Fruit fly (Drosophila melanogaster) whole organism, larva: ENCODE data around the gene Cyp310a1.

Experiments
- noc ChIP-seq: fragments of 200-800 bp; sonication (Bioruptor generic); optimal IDR thresholded peaks from 3 replicates; lab custom pipeline; 2019; ENCODE audit warnings: missing biosample characterization, mild to moderate bottlenecking, missing genetic modification characterization, moderate library complexity

Cyp310a1 gene

DNA sequence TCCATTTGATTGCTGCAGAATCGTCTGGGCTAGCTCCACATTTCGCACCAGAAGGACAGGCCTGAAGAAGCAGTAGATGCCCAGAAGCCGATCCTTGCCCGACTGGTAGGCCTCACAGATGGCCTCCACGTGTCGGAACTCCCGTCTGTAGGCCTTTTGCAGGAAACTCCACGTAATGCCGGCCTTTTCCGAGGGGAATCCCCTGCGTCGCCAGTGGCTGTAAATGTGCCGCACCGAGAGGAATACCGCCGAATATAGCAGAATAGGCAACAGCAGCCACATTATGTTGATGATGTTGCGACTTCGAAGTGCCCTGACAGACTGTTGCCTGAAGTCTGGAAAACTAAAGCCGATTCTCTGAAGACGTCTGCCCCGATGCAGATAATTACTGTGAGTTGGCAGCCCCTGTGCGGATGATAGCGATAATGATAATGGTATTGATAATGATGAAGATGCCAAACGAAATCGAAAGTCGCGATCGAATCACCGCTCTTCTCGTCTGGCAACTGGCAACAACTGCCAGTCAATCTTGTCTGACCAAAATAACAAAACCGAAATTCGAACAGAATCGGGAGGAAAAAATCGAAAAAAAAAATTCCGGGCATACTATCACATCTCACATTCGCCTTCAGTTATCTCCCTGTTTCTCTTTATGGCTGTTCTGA lies at the start of gene Cyp310a1:
Gene Cyp310a1, minus strand, starts transcription at position 348 of the 665 bp plus-strand sequence.
- no peak for TF ChIP-seq noc (tag; lab: Kevin White, UChicago)

- no peak for TF ChIP-seq noc (tag; lab: Kevin White, UChicago)
Observed at dm6 chr2L:18698559-18699130, 45.8 kb upstream of the Cyp310a1 start, which contains the start of gene CG10341. CG10341 (plus strand) TSS chr2L:18698714.

DNA sequence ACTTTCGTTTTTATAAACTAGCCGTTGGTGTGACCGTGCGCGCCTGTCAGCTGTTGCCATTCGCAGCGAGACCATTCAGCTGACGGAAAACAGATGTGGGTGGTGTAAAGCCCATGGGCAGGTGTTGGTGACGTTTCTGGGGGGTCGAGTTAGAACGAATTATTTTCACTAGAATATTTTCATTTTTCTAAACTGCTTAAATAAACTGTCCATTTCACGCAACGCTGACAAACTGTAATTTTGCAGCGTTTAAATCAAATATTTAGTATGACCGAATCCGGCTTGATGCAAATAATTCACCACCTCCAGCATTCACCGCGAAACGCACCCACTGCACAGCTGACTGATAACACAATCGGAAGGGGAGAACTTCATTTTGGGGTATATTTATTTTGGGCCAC lies 42.6 kb upstream of the Cyp310a1 start, which contains the start of the genes CG10383 and CG10338:
Gene CG10383, minus strand, starts transcription at position 199 of the 401 bp plus-strand sequence.
Gene CG10338, plus strand, starts transcription at position 261 of the 401 bp plus-strand sequence.
- peak; percentile 87 for TF ChIP-seq noc (tag; lab: Kevin White, UChicago)

dm6 chr2L:18694724-18695105 lies 41.9 kb upstream of the Cyp310a1 start:
- no peak for TF ChIP-seq noc (tag; lab: Kevin White, UChicago)

DNA sequence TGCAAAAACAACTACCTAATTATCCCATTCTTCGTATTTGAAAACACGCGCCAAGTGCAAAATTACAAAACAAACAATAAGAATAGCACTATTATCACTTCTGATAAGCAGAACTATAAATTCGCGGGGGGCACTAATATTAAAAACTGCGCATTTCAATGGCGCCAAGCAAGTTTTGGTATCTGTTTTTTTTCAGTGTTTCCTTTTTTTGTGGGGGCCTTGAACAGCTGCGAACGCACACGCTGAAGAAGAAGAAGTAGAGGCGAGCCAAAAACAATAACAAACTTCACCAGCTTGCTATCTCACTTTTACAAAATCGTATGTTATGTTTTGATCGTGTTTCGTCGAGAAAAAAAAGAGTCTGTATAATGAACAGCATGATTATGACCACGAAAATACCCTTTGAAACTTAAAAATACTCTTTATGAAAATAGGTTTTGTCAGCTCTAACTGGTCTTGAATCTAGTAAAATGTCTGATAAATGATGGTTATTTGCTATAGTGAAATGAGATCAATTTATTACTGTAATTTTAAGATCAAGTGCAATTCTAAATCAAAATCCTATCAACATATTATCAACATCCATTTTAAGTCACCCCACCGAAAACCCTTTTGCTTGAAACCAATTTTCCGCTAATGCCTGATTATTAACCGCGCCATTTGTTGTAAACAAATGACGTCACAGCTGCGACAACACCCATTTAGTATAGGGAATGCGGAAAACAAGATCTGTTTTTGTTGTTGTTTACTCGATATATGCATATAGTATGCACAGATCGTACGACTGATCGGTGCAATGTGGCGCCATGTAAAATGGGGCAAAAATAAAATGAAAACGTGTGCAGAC lies 41.3 kb upstream of the Cyp310a1 start:
- peak; percentile 77 for TF ChIP-seq noc (tag; lab: Kevin White, UChicago)

dm6 chr2L:18689376-18689775 lies 36.6 kb upstream of the Cyp310a1 start, which contains the start of gene CG10336:
CG10336 (plus strand) TSS chr2L:18689528.
- TF ChIP-seq noc (tag; lab: Kevin White, UChicago) = no peak

DNA sequence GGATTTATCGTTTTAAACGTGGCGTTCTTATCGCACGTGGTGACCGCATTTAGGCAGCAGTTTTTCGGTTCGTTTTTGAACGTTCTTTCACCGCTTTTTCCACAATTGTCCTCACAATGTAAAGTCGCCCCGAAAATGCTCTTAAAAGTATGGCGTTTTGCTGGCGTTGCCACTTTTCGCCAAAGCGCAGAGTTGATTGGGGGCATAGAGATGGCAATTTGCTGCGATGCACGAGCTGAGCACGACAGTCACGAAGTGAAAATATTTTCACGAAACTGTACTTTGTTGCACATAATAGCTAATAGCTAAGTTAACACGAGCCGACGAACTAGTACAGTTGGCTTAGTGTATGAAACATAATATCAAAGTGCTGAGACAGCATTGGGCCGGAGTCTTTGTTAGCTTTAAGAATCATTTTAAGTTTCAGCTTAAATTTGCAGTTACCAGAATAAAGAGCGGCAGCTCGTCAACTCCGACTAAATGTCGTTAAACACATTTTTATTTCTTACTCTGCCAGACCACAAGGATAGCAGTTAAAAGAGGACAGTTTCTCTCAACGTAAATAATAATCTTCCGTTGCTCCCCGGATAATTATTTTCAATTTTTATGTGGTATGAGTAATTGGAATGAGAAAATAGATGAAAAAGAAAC lies 36.0 kb upstream of the Cyp310a1 start, which contains the start of gene msl-1:
Gene msl-1, minus strand, starts transcription at position 155 of the 651 bp plus-strand sequence.
- TF ChIP-seq noc (tag; lab: Kevin White, UChicago) = no peak

DNA sequence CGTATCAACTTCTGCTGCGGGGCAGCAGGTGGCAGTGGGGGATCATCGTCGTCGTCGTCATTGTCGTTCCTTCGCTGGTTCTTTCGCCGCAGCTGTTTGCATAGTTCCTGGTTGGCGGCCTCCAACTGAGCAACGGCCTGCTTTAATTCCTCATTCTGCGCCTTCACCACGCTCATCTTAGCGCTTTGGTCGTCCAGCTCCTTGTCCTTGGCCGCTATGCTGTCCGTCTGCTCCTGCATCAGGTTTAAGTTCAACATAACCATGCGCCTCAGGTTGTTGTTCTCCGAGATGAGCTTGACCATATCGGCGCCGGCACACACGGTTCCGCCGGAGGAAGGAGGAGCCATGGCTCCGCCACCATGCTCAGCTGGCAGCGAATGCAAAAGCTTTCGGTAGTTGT lies 35.0 kb upstream of the Cyp310a1 start:
- no peak for TF ChIP-seq noc (tag; lab: Kevin White, UChicago)

DNA sequence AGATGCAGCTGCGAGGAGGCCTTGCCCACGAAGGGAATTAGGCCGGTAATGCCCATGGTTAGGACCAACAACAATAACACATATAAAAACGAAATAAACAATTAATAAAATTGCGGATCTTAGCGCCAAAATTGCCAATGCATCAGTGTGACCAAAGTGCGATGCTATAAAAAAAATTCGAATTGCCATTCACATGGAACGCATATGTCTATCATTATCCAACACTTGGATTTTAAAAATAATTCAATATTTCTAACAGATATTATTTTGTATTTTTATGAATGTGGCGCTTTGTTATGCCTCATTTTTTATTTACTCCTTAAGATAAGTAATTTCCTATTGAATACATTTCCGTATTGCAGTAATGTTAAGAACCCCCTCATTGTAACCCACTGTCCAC lies 29.1 kb upstream of the Cyp310a1 start, which contains the start of gene tos:
Gene tos, minus strand, starts transcription at position 173 of the 400 bp plus-strand sequence.
- TF ChIP-seq noc (tag; lab: Kevin White, UChicago) = no peak

DNA sequence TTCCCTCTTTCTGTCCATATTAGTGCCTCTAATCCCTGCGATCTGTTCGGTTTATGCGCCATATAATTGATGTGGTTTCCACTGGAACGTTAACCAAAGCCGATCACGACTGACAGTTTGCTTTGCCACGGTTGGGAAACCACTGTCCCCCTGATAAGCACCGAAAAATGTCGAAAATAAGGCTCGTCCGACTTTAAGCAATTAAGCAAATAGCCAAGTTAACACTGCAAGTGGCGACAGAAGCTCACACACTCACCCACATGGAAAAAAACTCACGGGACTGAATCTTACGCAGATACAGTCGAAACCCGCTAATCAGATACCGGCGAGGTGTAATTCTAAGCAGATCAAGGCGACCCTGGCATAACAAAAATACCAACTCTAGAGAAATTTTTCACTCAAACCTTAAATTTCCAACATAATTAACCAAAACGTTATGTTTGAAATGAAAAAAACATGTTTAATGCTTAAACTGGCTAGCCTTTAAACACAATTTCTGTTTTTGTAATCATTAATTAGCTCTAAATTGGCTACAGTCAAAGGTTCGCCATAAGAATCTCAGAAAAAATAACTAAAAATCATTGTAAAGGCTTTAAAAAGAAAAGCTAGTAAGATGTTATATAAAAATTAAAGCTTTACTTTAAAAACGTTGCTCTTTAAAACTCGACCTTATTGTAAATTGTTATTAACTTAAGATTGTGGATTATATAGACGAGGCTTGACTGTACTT lies 25.3 kb upstream of the Cyp310a1 start:
- TF ChIP-seq noc (tag; lab: Kevin White, UChicago) = peak; percentile 76

DNA sequence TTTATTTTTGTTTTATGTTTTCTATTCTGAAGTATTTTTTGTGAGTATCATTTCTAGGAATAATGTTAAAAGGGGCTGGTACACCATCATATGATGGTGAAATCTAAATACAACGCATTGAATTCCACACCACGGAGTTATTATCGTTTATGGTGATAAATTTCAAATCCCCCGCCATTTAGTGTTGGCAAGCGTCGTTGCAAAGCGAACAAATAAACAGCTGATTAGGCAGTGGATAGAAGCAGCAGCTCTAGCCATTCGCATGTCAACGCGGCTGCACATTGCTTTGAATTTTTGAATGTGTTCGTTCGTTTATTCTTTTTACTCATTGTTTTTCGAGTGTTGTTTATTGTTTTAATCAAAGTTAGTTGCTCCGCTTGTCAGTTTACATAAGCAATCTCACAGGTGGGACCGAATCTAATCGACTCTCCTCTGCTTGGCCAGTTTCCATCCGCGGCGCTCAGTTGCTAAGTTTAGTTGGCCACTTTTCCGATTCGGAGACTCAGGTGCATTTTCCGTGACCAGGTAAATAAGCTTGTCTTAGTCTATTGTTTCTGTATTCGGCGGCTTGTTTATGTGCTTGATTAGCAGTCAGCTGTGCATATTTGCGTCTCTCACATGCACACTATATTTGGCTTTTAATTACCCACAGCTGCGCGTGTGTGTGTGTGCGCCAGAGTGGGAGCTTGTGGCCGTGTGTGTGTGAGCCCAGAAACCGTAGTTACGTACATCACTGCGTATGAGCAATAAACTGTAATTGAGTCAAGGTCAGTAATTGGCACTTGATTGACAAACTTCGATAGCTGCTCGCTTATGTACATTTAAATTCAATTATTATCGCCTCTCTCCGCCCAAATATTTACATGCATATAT lies 24.4 kb upstream of the Cyp310a1 start, which contains the start of the genes Mst36Fa and CG31751:
Gene Mst36Fa, minus strand, starts transcription at position 51 of the 873 bp plus-strand sequence.
Gene CG31751, plus strand, starts transcription at position 274 of the 873 bp plus-strand sequence.
- peak; percentile 76 for TF ChIP-seq noc (tag; lab: Kevin White, UChicago)

- no peak for TF ChIP-seq noc (tag; lab: Kevin White, UChicago)
Observed at dm6 chr2L:18674994-18675393, 22.2 kb upstream of the Cyp310a1 start, which contains the start of gene Mst36Fb. Mst36Fb (minus strand) TSS chr2L:18675094.

DNA sequence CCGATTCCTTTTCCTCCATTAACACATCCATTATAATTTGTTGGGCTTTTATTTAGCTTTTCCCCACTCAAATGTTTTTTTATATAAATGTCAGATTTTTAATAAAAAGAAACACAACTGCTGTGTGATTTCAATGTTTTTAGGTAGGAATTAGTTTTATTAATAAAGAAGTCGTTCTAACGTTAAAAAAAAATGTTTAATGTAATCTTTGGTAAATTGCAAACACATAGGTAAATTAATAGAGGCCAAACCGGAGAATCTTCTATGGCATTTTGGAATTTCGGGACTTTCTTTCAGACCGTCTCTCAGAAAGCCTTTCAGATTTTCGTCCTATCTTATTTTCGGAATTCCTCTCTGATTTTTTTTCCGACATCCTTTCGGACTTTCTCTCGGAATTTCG lies 20.4 kb upstream of the Cyp310a1 start, which contains the start of gene CG43339:
Gene CG43339, minus strand, starts transcription at position 101 of the 400 bp plus-strand sequence.
- no peak for TF ChIP-seq noc (tag; lab: Kevin White, UChicago)
